Worm (Caenorhabditis elegans) whole organism, midembryonic: ENCODE measurements around the gene str-56.

Experiments
- T22C8.4 ChIP-seq: fragments of 200-800 bp; sonication (Bioruptor generic); IDR thresholded peaks from 2 replicates; pipeline ENCODE4 v1.3.6; 2022; ENCODE audit warnings: missing genetic modification characterization, missing compliant biosample characterization
- cog-1 ChIP-seq: sonication (generic microtip); optimal IDR thresholded peaks from 2 replicates; lab custom pipeline; 2016; ENCODE audit warnings: missing genetic modification characterization, missing compliant biosample characterization
- flt-1 ChIP-seq: fragments of 200-800 bp; sonication (Bioruptor generic); IDR thresholded peaks from 2 replicates; pipeline ENCODE4 v1.3.6; 2022; ENCODE audit warnings: missing genetic modification characterization, missing compliant biosample characterization
- klf-2 ChIP-seq: fragments of 200-800 bp; sonication (Bioruptor generic); conservative IDR thresholded peaks from 2 replicates; pipeline ENCODE4 v1.3.6; 2022; ENCODE audit warnings: missing genetic modification reagents, missing genetic modification characterization, missing compliant biosample characterization
- med-1 ChIP-seq: sonication (generic microtip); optimal IDR thresholded peaks from 2 replicates; lab custom pipeline; 2017; ENCODE audit warnings: missing genetic modification characterization, mild to moderate bottlenecking, missing compliant biosample characterization, antibody characterized with exemption, missing genetic modification reagents; ENCODE audit not compliant: insufficient read depth
- ref-1 ChIP-seq: fragments of 200-800 bp; sonication (Bioruptor generic); conservative IDR thresholded peaks from 2 replicates; pipeline ENCODE4 v1.3.6; 2022; ENCODE audit warnings: missing genetic modification reagents, missing genetic modification characterization, missing compliant biosample characterization
- tab-1 ChIP-seq: fragments of 200-800 bp; sonication (Bioruptor generic); IDR thresholded peaks from 2 replicates; pipeline ENCODE4 v1.3.6; 2022; ENCODE audit warnings: missing genetic modification characterization, missing compliant biosample characterization
- ztf-23 ChIP-seq: fragments of 200-800 bp; sonication (Bioruptor generic); IDR thresholded peaks from 2 replicates; pipeline ENCODE4 v1.3.6; 2022; ENCODE audit warnings: missing genetic modification reagents, missing genetic modification characterization, missing compliant biosample characterization

- TF ChIP-seq T22C8.4 (GFP tag; lab: Robert Waterston, UW) (no peak), ztf-23 (no peak), cog-1 (tag; lab: Kevin White, UChicago) (no peak), ref-1 (no peak), klf-2 (no peak), flt-1 (GFP tag; lab: Robert Waterston, UW) (no peak), med-1 (GFP tag; lab: Kevin White, UChicago) (no peak), tab-1 (no peak)
These were observed 5.0 kb upstream of the str-56 start, which contains the start of gene fbxa-197 for ce11 chrV:15867373-15867772.
